Fruit fly (Drosophila melanogaster): ENCODE data around the gene CG11696.
A peak's percentile ranks its signal among the peaks of the same experiment; 100 is the strongest.

CG11696 gene

DNA sequence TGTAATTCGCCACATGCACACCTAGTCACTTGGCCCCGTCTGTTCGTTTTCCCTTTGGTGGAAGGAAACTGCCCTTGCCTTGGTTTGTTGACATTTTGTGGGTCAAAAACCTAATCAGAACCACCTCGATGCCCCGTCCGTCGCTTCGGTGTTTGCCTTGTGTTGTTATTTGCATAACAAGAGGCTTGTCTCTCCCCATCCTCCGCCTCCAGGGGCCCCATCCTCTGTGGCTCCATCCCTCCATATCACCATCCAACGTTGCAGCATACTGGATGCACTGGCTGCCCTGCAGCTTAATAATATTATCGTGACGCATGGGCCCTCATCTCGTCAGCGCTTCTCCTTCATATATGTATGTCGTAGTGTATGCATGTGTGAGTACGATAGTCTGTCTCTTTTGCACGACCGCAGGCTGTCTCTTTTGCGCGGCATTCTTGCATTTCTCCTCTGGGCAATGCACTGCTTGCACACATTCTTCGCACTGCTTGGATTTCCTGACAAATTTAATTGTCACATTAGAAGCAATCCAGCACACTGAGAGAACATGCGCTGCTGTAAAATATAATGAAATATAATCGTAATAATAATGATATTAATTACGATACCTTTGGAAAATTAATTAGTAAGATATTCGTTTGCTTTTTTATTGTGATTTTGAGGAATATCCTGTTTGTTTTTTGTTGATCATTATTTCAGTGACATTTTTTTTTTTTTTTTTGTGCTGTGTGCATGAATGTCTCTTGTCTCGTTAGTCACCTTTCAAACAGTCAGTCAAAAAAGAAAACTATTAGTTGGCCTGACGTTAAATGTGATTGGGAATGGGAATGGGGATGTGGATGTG, 29.2 kb upstream of the CG11696 start:
- TF ChIP-seq onecut (GFP tag; IDR thresholded peaks at IDR 0.05) (no peak), Hey (tag; optimal IDR thresholded peaks at IDR 0.05) (no peak), stwl (tag; optimal IDR thresholded peaks at IDR 0.05) (peak; percentile 38), CG16815 (GFP tag; optimal IDR thresholded peaks at IDR 0.05) (peak; percentile 3), kni (GFP tag; optimal IDR thresholded peaks at IDR 0.05) (no peak), CG10959 (GFP tag; IDR thresholded peaks at IDR 0.05) (peak; percentile 26; the same call in 1 of the 2 replicates), CG10267 (tag; optimal IDR thresholded peaks at IDR 0.05) (peak; percentile 32), CG31365 (tag; optimal IDR thresholded peaks at IDR 0.05) (peak; percentile 93), ken (GFP tag; IDR thresholded peaks at IDR 0.05) (no peak), da (GFP tag; optimal IDR thresholded peaks at IDR 0.05) (no peak), pros (GFP tag; optimal IDR thresholded peaks at IDR 0.05) (no peak), mam (GFP tag; optimal IDR thresholded peaks at IDR 0.05) (no peak), pan (optimal IDR thresholded peaks at IDR 0.05) (no peak), pan (GFP tag; optimal IDR thresholded peaks at IDR 0.05 in 1 of 2, IDR thresholded peaks at IDR 0.05 in 1 of 2) (no peak), Jarid2 (GFP tag; optimal IDR thresholded peaks at IDR 0.05) (no peak), ap (GFP tag; IDR thresholded peaks at IDR 0.05) (no peak), sob (GFP tag; IDR thresholded peaks at IDR 0.05) (no peak), CG12942 (GFP tag; optimal IDR thresholded peaks at IDR 0.05) (no peak), phol (tag; optimal IDR thresholded peaks at IDR 0.05) (peak; percentile 42), CG2712 (tag; optimal IDR thresholded peaks at IDR 0.05) (peak; percentile 68), lola (GFP tag; optimal IDR thresholded peaks at IDR 0.05) (peak in 1 of 3 experiments; percentile 44), CG9437 (GFP tag; optimal IDR thresholded peaks at IDR 0.05) (no peak), CG6689 (GFP tag; IDR thresholded peaks at IDR 0.05) (0 out of 2 replicates have a peak, but pooled peaks have one; percentile 10), CG34376 (GFP tag; optimal IDR thresholded peaks at IDR 0.05) (no peak), TFAM (GFP tag; optimal IDR thresholded peaks at IDR 0.05) (no peak), CG32772 (GFP tag; IDR thresholded peaks at IDR 0.05) (0 out of 2 replicates have a peak, but pooled peaks have one; percentile 8), CG12769 (tag; optimal IDR thresholded peaks at IDR 0.05) (no peak), Fer2 (tag; optimal IDR thresholded peaks at IDR 0.05) (no peak), Dip2 (GFP tag; IDR thresholded peaks at IDR 0.05) (no peak), CG17385 (GFP tag; optimal IDR thresholded peaks at IDR 0.05) (no peak), CG3407 (GFP tag; optimal IDR thresholded peaks at IDR 0.05) (no peak), CG5180 (GFP tag; optimal IDR thresholded peaks at IDR 0.05) (no peak), Ssrp (tag; optimal IDR thresholded peaks at IDR 0.05) (no peak), Rfx (GFP tag; IDR thresholded peaks at IDR 0.05) (no peak), CG31441 (GFP tag; IDR thresholded peaks at IDR 0.05) (peak; percentile 43; the same call in 1 of the 2 replicates), Six4 (GFP tag; optimal IDR thresholded peaks at IDR 0.05) (no peak), ato (GFP tag; IDR thresholded peaks at IDR 0.05; ENCODE audit: partially characterized antibody) (no peak), Atf-2 (GFP tag; optimal IDR thresholded peaks at IDR 0.05) (no peak), CG17829 (tag; optimal IDR thresholded peaks at IDR 0.05) (peak; percentile 21), lilli (GFP tag; optimal IDR thresholded peaks at IDR 0.05) (no peak), trem (tag; optimal IDR thresholded peaks at IDR 0.05) (peak; percentile 18), CG34422 (GFP tag; IDR thresholded peaks at IDR 0.05) (no peak), cwo (GFP tag; optimal IDR thresholded peaks at IDR 0.05) (no peak), ro (GFP tag; IDR thresholded peaks at IDR 0.05) (no peak), CG2875 (GFP tag; optimal IDR thresholded peaks at IDR 0.05) (no peak), knrl (GFP tag; IDR thresholded peaks at IDR 0.05; ENCODE audit: partially characterized antibody) (no peak), CG7963 (GFP tag; IDR thresholded peaks at IDR 0.05; ENCODE audit: partially characterized antibody) (no peak), vvl (GFP tag; IDR thresholded peaks at IDR 0.05) (no peak), odd (GFP tag; optimal IDR thresholded peaks at IDR 0.05) (no peak)

Measured in whole organism, embryonic.